Worm (Caenorhabditis elegans): ENCODE data around the gene C09F12.2.
A peak's percentile ranks its signal among the peaks of the same experiment; 100 is the strongest.

C09F12.2 gene

ce11 chrX:11034430-11035117 is 19.1 kb upstream of the C09F12.2 start (continued):
- TF ChIP-seq lin-14 (GFP tag; optimal IDR thresholded peaks at IDR 0.05) (peak; percentile 83), lin-13 (GFP tag; optimal IDR thresholded peaks at IDR 0.05) (no peak), nhr-28 (tag; optimal IDR thresholded peaks at IDR 0.05) (no peak), ceh-88 (GFP tag; IDR thresholded peaks at IDR 0.05) (no peak), nhr-237 (tag; optimal IDR thresholded peaks at IDR 0.05) (no peak), nhr-71 (tag; optimal IDR thresholded peaks at IDR 0.05) (peak; percentile 35), unc-130 (tag; optimal IDR thresholded peaks at IDR 0.05) (no peak), nhr-77 (tag; optimal IDR thresholded peaks at IDR 0.05) (no peak), pag-3 (tag; optimal IDR thresholded peaks at IDR 0.05; ENCODE audit: borderline replicate concordance, insufficient read depth) (no peak), irx-1 (tag; optimal IDR thresholded peaks at IDR 0.05) (no peak), unc-30 (tag; optimal IDR thresholded peaks at IDR 0.05) (no peak)

- TF ChIP-seq hlh-4 (tag; optimal IDR thresholded peaks at IDR 0.05), result no peak
- peak; percentile 4 for TF ChIP-seq unc-130 (tag; optimal IDR thresholded peaks at IDR 0.05)
- peak in 1 of 2 experiments; percentile 18 for TF ChIP-seq lsy-2 (tag; optimal IDR thresholded peaks at IDR 0.05)
- TF ChIP-seq isw-1 (GFP tag; IDR thresholded peaks at IDR 0.05), result no peak
- TF ChIP-seq nhr-20 (tag; optimal IDR thresholded peaks at IDR 0.05), result peak; percentile 16
- TF ChIP-seq nhr-47 (tag; optimal IDR thresholded peaks at IDR 0.05), result no peak
- peak; percentile 10 for TF ChIP-seq mep-1 (tag; optimal IDR thresholded peaks at IDR 0.05)
- peak; percentile 36 for TF ChIP-seq snu-23 (GFP tag; optimal IDR thresholded peaks at IDR 0.05)
- no peak for TF ChIP-seq nhr-237 (tag; optimal IDR thresholded peaks at IDR 0.05)
- TF ChIP-seq Y116A8C.19 (tag; optimal IDR thresholded peaks at IDR 0.05; ENCODE audit: borderline replicate concordance), result no peak
- TF ChIP-seq lin-14 (GFP tag; optimal IDR thresholded peaks at IDR 0.05), result peak; percentile 85
- peak; percentile 72 for TF ChIP-seq nhr-71 (tag; optimal IDR thresholded peaks at IDR 0.05)
- TF ChIP-seq nhr-19 (GFP tag; conservative IDR thresholded peaks at IDR 0.05), result peak; percentile 46
- TF ChIP-seq rnt-1 (tag; optimal IDR thresholded peaks at IDR 0.05), result peak; percentile 68
- TF ChIP-seq mdl-1 (tag; optimal IDR thresholded peaks at IDR 0.05), result peak in 1 of 2 experiments; percentile 18
Measured at ce11 chrX:11035563-11035962, 18.2 kb upstream of the C09F12.2 start.

ce11 chrX:11036114-11037087 is 17.3 kb upstream of the C09F12.2 start:
- TF ChIP-seq swsn-7 (tag; optimal IDR thresholded peaks at IDR 0.05), result peak; percentile 8
- TF ChIP-seq nhr-85 (tag), result peak; percentile 68
- TF ChIP-seq sptf-1 (tag; optimal IDR thresholded peaks at IDR 0.05), result no peak
- peak in 1 of 2 experiments; percentile 11 for TF ChIP-seq lsy-2 (tag; optimal IDR thresholded peaks at IDR 0.05)
- peak in 1 of 6 experiments; percentile 27 for TF ChIP-seq elt-3 (tag; optimal IDR thresholded peaks at IDR 0.05)
- TF ChIP-seq unc-30 (tag; optimal IDR thresholded peaks at IDR 0.05), result no peak
- peak; percentile 82 for TF ChIP-seq elt-2 (tag; optimal IDR thresholded peaks at IDR 0.05)
- TF ChIP-seq lin-35 (GFP tag; optimal IDR thresholded peaks at IDR 0.05), result peak in 1 of 2 experiments; percentile 3
- peak; percentile 12 for TF ChIP-seq nhr-20 (tag; optimal IDR thresholded peaks at IDR 0.05)
- peak; percentile 43 for TF ChIP-seq snu-23 (GFP tag; optimal IDR thresholded peaks at IDR 0.05)
- peak; percentile 6 for TF ChIP-seq lir-3 (tag; optimal IDR thresholded peaks at IDR 0.05; ENCODE audit: poor library complexity)
- TF ChIP-seq efl-1 (optimal IDR thresholded peaks at IDR 0.05), result peak in 1 of 2 experiments; percentile 6
- TF ChIP-seq efl-1 (GFP tag; optimal IDR thresholded peaks at IDR 0.05 in 1 of 2), result no peak
- TF ChIP-seq ztf-4 (tag; optimal IDR thresholded peaks at IDR 0.05), result no peak
- TF ChIP-seq blmp-1 (tag; optimal IDR thresholded peaks at IDR 0.05), result peak; percentile 99
- no peak for TF ChIP-seq ets-5 (GFP tag; IDR thresholded peaks at IDR 0.05)
- TF ChIP-seq grh-1 (GFP tag; IDR thresholded peaks at IDR 0.05), result peak; percentile 78
